Worm (Caenorhabditis elegans) whole organism, L4 larva: ENCODE results near the gene abhd-3.2.
A peak's percentile ranks its signal among the peaks of the same experiment; 100 is the strongest.

Experiments
- Y105C5A.15 ChIP-seq: fragments of 200-800 bp; sonication (Bioruptor generic); IDR thresholded peaks from 2 replicates; pipeline ENCODE4 v1.3.6; 2022; ENCODE audit warnings: missing genetic modification characterization, missing compliant biosample characterization
- fkh-10 ChIP-seq: fragments of 150-350 bp; optimal IDR thresholded peaks from 2 replicates; lab custom pipeline; 2014; ENCODE audit warnings: missing biosample characterization, missing genetic modification reagents, missing genetic modification characterization
- hlh-11 ChIP-seq: fragments of 200-800 bp; sonication (Bioruptor generic); optimal IDR thresholded peaks from 2 replicates; lab custom pipeline; 2018; ENCODE audit warnings: mild to moderate bottlenecking, missing genetic modification characterization, missing compliant biosample characterization
- lin-1 ChIP-seq: fragments of 200-800 bp; sonication (Bioruptor generic); IDR thresholded peaks from 2 replicates; pipeline ENCODE4 v1.3.6; 2022; ENCODE audit warnings: missing genetic modification reagents, missing genetic modification characterization, missing compliant biosample characterization
- lin-39 ChIP-seq: fragments of 150-350 bp; optimal IDR thresholded peaks from 2 replicates; lab custom pipeline; 2014; ENCODE audit warnings: missing biosample characterization, missing genetic modification reagents, missing genetic modification characterization
- mdl-1 ChIP-seq, 2 experiments: fragments of 150-350 bp in 1 of 2; sonication (generic microtip) in 1 of 2; optimal IDR thresholded peaks; 2 replicates each; lab custom pipeline; 2014 to 2017; ENCODE audit warnings: missing biosample characterization in 2 of 2, missing genetic modification characterization in 2 of 2
- mxl-3 ChIP-seq: fragments of 200-800 bp; sonication (Bioruptor generic); optimal IDR thresholded peaks from 2 replicates; lab custom pipeline; 2018; ENCODE audit warnings: mild to moderate bottlenecking, missing genetic modification characterization, missing compliant biosample characterization
- nhr-28 ChIP-seq: fragments of 150-350 bp; optimal IDR thresholded peaks from 2 replicates; lab custom pipeline; 2014; ENCODE audit warnings: missing biosample characterization, missing genetic modification characterization
- nhr-41 ChIP-seq: fragments of 200-800 bp; sonication (Bioruptor generic); IDR thresholded peaks from 2 replicates; pipeline ENCODE4 v1.3.6; 2022; ENCODE audit warnings: missing genetic modification reagents, missing genetic modification characterization, missing compliant biosample characterization
- nhr-77 ChIP-seq: fragments of 150-350 bp; optimal IDR thresholded peaks from 2 replicates; lab custom pipeline; 2014; ENCODE audit warnings: missing biosample characterization, missing genetic modification characterization
- saeg-2 ChIP-seq: fragments of 200-800 bp; sonication (Bioruptor generic); IDR thresholded peaks from 2 replicates; pipeline ENCODE4 v1.3.6; 2022; ENCODE audit warnings: missing genetic modification reagents, missing genetic modification characterization, missing compliant biosample characterization
- snpc-4 ChIP-seq: fragments of 150-350 bp; optimal IDR thresholded peaks from 2 replicates; lab custom pipeline; 2014; ENCODE audit warnings: missing biosample characterization, missing genetic modification characterization
- unc-62 ChIP-seq, 3 experiments: fragments of 150-350 bp in 1 of 3; sonication (generic microtip); optimal IDR thresholded peaks in 2 of 3; peaks in 1 of 3; 1 replicate in 1 of 3; 2 replicates in 2 of 3; lab custom pipeline; 2014 to 2017; ENCODE audit warnings: missing biosample characterization in 3 of 3, missing genetic modification characterization in 3 of 3, missing genetic modification reagents in 3 of 3, missing genotype in 1 of 3

DNA sequence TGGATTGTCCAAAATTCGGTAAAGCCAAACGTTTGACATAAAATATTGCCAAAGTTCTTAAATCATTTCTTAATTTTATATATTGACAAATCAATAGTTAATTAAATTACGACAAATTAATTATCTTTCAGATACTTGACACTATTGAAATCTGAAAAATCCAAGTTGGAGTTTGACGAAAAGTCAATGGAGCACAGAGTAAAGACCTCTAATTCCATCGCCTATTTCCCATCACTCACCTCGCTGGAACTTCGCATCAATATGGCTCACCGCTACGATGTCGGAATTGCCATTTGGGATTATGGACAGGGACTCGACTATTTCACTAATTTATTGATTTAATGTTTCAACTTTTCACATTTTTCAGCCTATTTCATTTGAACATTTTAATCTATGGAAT, 17.7 kb downstream of the abhd-3.2 start:
- TF ChIP-seq lin-39 (tag; lab: Kevin White, UChicago) (no peak), lin-1 (GFP tag; lab: Robert Waterston, UW) (no peak), unc-62 (GFP tag; optimal IDR thresholded peaks at IDR 0.05 in 1 of 2; lab: Kevin White, UChicago) (peak in 1 of 2 experiments; percentile 94), unc-62 (tag; optimal IDR thresholded peaks at IDR 0.05; lab: Kevin White, UChicago) (no peak), nhr-28 (no peak), fkh-10 (GFP tag; lab: Kevin White, UChicago) (no peak), saeg-2 (GFP tag; lab: Robert Waterston, UW) (no peak), hlh-11 (tag; lab: Kevin White, UChicago) (no peak), nhr-77 (tag; lab: Kevin White, UChicago) (no peak), mdl-1 (tag; optimal IDR thresholded peaks at IDR 0.05; lab: Kevin White, UChicago) (no peak), Y105C5A.15 (GFP tag; lab: Robert Waterston, UW) (no peak), mxl-3 (GFP tag; lab: Kevin White, UChicago) (no peak), snpc-4 (no peak), nhr-41 (GFP tag; lab: Robert Waterston, UW) (no peak)
